Fruit fly (Drosophila melanogaster): ENCODE results near the gene Vps8.

Gene Vps8

DNA sequence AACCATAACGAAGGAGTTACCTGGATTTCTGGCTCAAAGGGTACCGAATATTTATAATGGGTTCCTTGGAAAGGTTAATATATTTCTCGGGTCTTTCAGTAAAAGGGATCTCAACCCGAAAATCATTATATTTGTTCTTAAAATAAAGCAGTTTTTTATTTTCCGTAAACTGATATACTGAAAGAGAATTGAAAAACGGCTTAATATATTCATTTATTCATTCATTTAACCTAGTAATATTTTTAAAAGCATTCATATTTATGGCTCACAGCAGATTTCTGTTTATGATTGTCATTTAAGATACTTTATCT lies 1.8 kb upstream of the Vps8 start (continued):
- TF ChIP-seq CG4318 (GFP tag; optimal IDR thresholded peaks at IDR 0.05), result peak; percentile 17
- no peak for TF ChIP-seq Sox15 (GFP tag; optimal IDR thresholded peaks at IDR 0.05)
- TF ChIP-seq salr (GFP tag; optimal IDR thresholded peaks at IDR 0.05), result no peak
- TF ChIP-seq Ets21C (GFP tag; optimal IDR thresholded peaks at IDR 0.05), result no peak
- no peak for TF ChIP-seq Smox (GFP tag; optimal IDR thresholded peaks at IDR 0.05)
- no peak for TF ChIP-seq fkh (GFP tag; optimal IDR thresholded peaks at IDR 0.05)
- no peak for TF ChIP-seq CG8632 (GFP tag; optimal IDR thresholded peaks at IDR 0.05)
- no peak for TF ChIP-seq CG1621 (tag; optimal IDR thresholded peaks at IDR 0.05)
- no peak for TF ChIP-seq dac (GFP tag; optimal IDR thresholded peaks at IDR 0.05)
- no peak for TF ChIP-seq CG11762 (GFP tag; optimal IDR thresholded peaks at IDR 0.05; ENCODE audit: insufficient read depth)
- TF ChIP-seq CG6854 (GFP tag; optimal IDR thresholded peaks at IDR 0.05), result no peak

DNA sequence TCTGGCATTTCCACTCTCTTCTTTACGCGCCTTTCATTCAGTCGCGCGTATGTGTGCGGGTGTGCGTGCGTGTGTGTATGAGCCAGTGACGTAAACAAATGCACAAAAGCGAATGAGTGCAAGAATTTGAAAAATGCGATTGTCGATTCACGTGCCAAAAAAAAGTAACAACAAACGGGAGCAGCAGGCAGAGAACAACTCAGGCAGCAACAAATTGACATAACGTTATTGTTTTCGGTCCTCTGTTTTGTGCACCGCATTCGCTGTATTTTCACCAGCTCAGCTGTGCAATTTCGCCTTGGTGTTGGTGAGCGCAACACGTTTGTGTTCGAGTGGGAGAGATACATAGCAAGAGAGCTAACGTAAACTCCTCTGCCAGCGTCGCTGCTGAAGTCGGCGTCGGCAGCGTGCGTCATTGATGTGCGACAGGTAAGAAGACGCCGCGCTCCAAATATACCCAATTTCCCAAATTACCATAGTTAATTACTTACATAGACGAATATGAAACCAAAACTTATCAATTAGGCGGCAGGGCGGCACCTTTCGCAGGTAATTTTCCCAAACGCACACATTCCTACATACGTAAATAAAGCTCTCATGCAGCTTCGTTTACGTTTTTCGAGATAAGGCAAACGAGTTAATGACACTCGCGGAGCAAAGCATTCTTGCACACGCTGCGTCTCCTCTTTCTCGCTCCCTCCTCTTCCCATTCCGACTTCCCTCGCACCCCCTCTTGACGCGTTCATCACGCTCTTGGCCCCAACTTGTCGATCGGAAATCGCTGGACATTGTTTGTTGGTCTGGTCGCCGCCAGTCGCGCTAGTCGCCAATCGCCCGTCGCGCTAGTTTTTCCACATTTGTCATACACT lies 1.2 kb upstream of the Vps8 start:
- TF ChIP-seq CG16779 (tag; optimal IDR thresholded peaks at IDR 0.05) (peak; percentile 7), CG4318 (GFP tag; optimal IDR thresholded peaks at IDR 0.05) (no peak), Gug (GFP tag; IDR thresholded peaks at IDR 0.05) (no peak), Hr38 (GFP tag; optimal IDR thresholded peaks at IDR 0.05) (no peak), Eip75B (GFP tag; optimal IDR thresholded peaks at IDR 0.05) (no peak), Eip78C (GFP tag) (peak; percentile 32), Eip93F (GFP tag; optimal IDR thresholded peaks at IDR 0.05) (no peak), CG3919 (GFP tag; optimal IDR thresholded peaks at IDR 0.05) (no peak), CG1621 (tag; optimal IDR thresholded peaks at IDR 0.05) (no peak), achi (GFP tag; optimal IDR thresholded peaks at IDR 0.05) (no peak), CG6854 (GFP tag; optimal IDR thresholded peaks at IDR 0.05) (peak; percentile 36), CG6163 (GFP tag; IDR thresholded peaks at IDR 0.05) (peak; percentile 43; the same call in 1 of the 3 replicates), CG9139 (GFP tag; optimal IDR thresholded peaks at IDR 0.05) (no peak), lz (GFP tag; optimal IDR thresholded peaks at IDR 0.05) (no peak), Hr4 (GFP tag; optimal IDR thresholded peaks at IDR 0.05) (no peak), topi (GFP tag; optimal IDR thresholded peaks at IDR 0.05) (no peak), CG32006 (GFP tag; optimal IDR thresholded peaks at IDR 0.05) (no peak), ss (GFP tag; optimal IDR thresholded peaks at IDR 0.05) (peak in 1 of 2 experiments; percentile 19), svp (GFP tag) (peak; percentile 68), Sox15 (GFP tag; optimal IDR thresholded peaks at IDR 0.05) (no peak), Smox (GFP tag; optimal IDR thresholded peaks at IDR 0.05) (no peak), dac (GFP tag; optimal IDR thresholded peaks at IDR 0.05) (no peak), esn (GFP tag; optimal IDR thresholded peaks at IDR 0.05) (no peak), Hr39 (GFP tag; optimal IDR thresholded peaks at IDR 0.05) (no peak), vri (GFP tag; optimal IDR thresholded peaks at IDR 0.05) (peak; percentile 57), fd59A (GFP tag; optimal IDR thresholded peaks at IDR 0.05) (no peak), fkh (GFP tag; optimal IDR thresholded peaks at IDR 0.05) (no peak), Ets96B (tag; optimal IDR thresholded peaks at IDR 0.05) (no peak), CG10669 (GFP tag; optimal IDR thresholded peaks at IDR 0.05) (no peak), Lpt (GFP tag; optimal IDR thresholded peaks at IDR 0.05) (peak; percentile 13), Sox102F (GFP tag; optimal IDR thresholded peaks at IDR 0.05) (no peak), Sox14 (GFP tag; optimal IDR thresholded peaks at IDR 0.05) (no peak), pdm3 (GFP tag; optimal IDR thresholded peaks at IDR 0.05) (no peak), eg (GFP tag; IDR thresholded peaks at IDR 0.05) (no peak), acj6 (GFP tag; optimal IDR thresholded peaks at IDR 0.05) (no peak), spab (GFP tag; optimal IDR thresholded peaks at IDR 0.05) (no peak), fd85E (GFP tag; optimal IDR thresholded peaks at IDR 0.05) (no peak)

Data from whole organism, prepupa.